Fruit fly (Drosophila melanogaster): ENCODE results near the gene CG33285.

dm6 chr3L:21057568-21057940 lies 31.2 kb downstream of the CG33285 start:
- peak; percentile 66 for TF ChIP-seq Dll (optimal IDR thresholded peaks at IDR 0.05)
- TF ChIP-seq pan (optimal IDR thresholded peaks at IDR 0.05) = no peak
- TF ChIP-seq psq (optimal IDR thresholded peaks at IDR 0.05) = no peak
